Worm (Caenorhabditis elegans): ENCODE data around the gene T04A8.18.

T04A8.18 gene

DNA sequence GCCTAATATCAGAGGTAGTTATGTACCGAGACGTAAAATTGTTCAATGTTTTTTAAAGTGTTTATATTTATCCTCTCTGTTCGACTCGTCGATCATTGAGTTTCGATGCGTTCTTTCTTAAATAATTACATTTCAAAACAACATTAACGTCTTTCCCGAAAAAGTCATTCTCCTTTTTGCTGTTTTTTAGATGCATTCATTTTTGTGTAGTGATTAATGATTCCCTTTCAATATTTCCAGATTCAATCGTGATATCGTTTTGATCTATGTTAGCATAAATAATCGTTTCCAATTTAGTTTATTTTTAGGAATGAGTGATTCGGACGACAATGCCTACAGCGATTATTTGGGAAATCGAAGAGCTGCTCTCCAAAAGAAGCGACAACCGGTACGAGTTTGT is 15.3 kb upstream of the T04A8.18 start, which contains the start of gene T04A8.8:
T04A8.8 (plus strand) TSS at position 301 of the 400 bp plus-strand sequence.
- TF ChIP-seq C06A6.2 (GFP tag; conservative IDR thresholded peaks at IDR 0.05) (no peak), egrh-3 (GFP tag; IDR thresholded peaks at IDR 0.05) (no peak), T26A5.8 (tag; optimal IDR thresholded peaks at IDR 0.05) (no peak), unc-62 (GFP tag; optimal IDR thresholded peaks at IDR 0.05) (no peak), fkh-3 (tag; optimal IDR thresholded peaks at IDR 0.05) (no peak), nhr-27 (tag; optimal IDR thresholded peaks at IDR 0.05) (no peak), attf-5 (GFP tag; optimal IDR thresholded peaks at IDR 0.05) (no peak), nhr-179 (tag; optimal IDR thresholded peaks at IDR 0.05) (no peak), egl-18 (GFP tag; IDR thresholded peaks at IDR 0.05) (no peak), akir-1 (GFP tag; optimal IDR thresholded peaks at IDR 0.05) (no peak), mes-4 (tag; optimal IDR thresholded peaks at IDR 0.05) (no peak), F52B5.7 (tag; optimal IDR thresholded peaks at IDR 0.05) (no peak), tbp1 (GFP tag; optimal IDR thresholded peaks at IDR 0.05) (no peak), ZK185.1 (tag; optimal IDR thresholded peaks at IDR 0.05; ENCODE audit: poor library complexity, severe bottlenecking) (no peak), Y95B8A.8 (GFP tag; IDR thresholded peaks at IDR 0.05) (no peak), him-1 (tag; optimal IDR thresholded peaks at IDR 0.05) (no peak), zfh-2 (GFP tag; conservative IDR thresholded peaks at IDR 0.05) (no peak), let-526 (GFP tag; IDR thresholded peaks at IDR 0.05) (no peak), F49E8.2 (tag; optimal IDR thresholded peaks at IDR 0.05; ENCODE audit: insufficient read depth) (no peak), B0019.2 (GFP tag; conservative IDR thresholded peaks at IDR 0.05) (no peak)

DNA sequence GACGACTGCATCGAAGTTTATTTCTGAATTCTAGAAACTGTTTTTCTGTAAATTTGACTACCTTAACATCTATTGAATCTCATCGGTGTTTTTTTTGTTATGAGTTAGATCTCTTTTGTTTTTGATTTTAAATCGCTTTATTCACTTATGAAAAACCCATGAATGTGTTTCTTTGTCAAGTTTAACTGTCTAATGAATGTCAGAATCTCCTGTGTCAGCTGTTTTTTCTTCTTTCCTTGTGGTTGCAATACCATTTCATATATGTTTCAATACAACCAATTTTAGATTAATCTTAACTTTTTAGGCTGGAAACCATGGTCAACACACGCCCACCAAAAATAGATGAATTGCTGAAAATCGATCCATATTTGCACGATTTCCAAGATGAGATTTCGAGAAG is 14.0 kb upstream of the T04A8.18 start, which contains the start of gene T04A8.7:
T04A8.7 (plus strand) TSS at position 301 of the 400 bp plus-strand sequence.
- TF ChIP-seq ama-1 (optimal IDR thresholded peaks at IDR 0.05) (no peak), ama-1 (GFP tag; optimal IDR thresholded peaks at IDR 0.05) (peak in 1 of 2 experiments; percentile 18), ekl-4 (GFP tag; IDR thresholded peaks at IDR 0.05) (0 out of 2 replicates have a peak, but pooled peaks have one; percentile 20), madf-8 (GFP tag; conservative IDR thresholded peaks at IDR 0.05) (no peak), ztf-18 (tag; optimal IDR thresholded peaks at IDR 0.05) (peak; percentile 29), snpc-1.3 (tag; optimal IDR thresholded peaks at IDR 0.05; ENCODE audit: insufficient read depth) (no peak)

DNA sequence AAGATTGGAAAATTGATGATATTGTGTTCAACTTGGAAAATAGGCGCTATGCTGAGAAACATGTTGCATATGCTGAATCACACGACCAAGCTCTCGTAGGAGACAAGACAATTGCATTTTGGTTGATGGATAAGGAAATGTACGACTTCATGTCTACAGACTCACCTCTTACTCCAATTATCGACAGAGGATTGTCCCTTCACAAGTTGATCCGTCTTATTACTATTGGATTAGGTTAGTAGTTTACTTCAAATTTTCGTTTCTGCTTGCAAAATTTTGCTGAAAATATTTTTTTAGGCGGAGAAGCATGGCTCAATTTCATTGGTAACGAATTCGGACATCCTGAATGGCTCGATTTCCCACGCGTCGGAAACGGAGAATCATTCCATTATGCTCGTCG is 12.1 kb upstream of the T04A8.18 start:
- TF ChIP-seq F22D6.2 (tag; optimal IDR thresholded peaks at IDR 0.05): no peak
- no peak for TF ChIP-seq nhr-120 (GFP tag; IDR thresholded peaks at IDR 0.05)
- TF ChIP-seq egrh-3 (GFP tag; IDR thresholded peaks at IDR 0.05): no peak
- TF ChIP-seq lin-54 (GFP tag; optimal IDR thresholded peaks at IDR 0.05): no peak
- TF ChIP-seq madf-3 (GFP tag; IDR thresholded peaks at IDR 0.05): no peak
- no peak for TF ChIP-seq bed-1 (GFP tag; IDR thresholded peaks at IDR 0.05)
- no peak for TF ChIP-seq him-1 (tag; optimal IDR thresholded peaks at IDR 0.05)
- TF ChIP-seq lir-1 (GFP tag; conservative IDR thresholded peaks at IDR 0.05): no peak
- TF ChIP-seq mes-4 (tag; optimal IDR thresholded peaks at IDR 0.05): no peak
- no peak for TF ChIP-seq F37B4.10 (GFP tag; IDR thresholded peaks at IDR 0.05)
- TF ChIP-seq sea-2 (GFP tag; IDR thresholded peaks at IDR 0.05): no peak
- TF ChIP-seq lag-1 (GFP tag; IDR thresholded peaks at IDR 0.05): no peak
- no peak for TF ChIP-seq aptf-2 (GFP tag; conservative IDR thresholded peaks at IDR 0.05)
- TF ChIP-seq attf-6 (GFP tag; IDR thresholded peaks at IDR 0.05): no peak
- no peak for TF ChIP-seq nhr-27 (tag; optimal IDR thresholded peaks at IDR 0.05)
- no peak for TF ChIP-seq somi-1 (GFP tag; optimal IDR thresholded peaks at IDR 0.05)
- no peak for TF ChIP-seq ets-4 (GFP tag; optimal IDR thresholded peaks at IDR 0.05)
- no peak for TF ChIP-seq nfya-2 (GFP tag; IDR thresholded peaks at IDR 0.05)
